Fruit fly (Drosophila melanogaster) whole organism, embryonic: ENCODE measurements around the gene CG42535.

Experiments
- CG10431 ChIP-seq: fragments of 200-800 bp; sonication (Bioruptor generic); optimal IDR thresholded peaks from 3 replicates; lab custom pipeline; 2018; ENCODE audit warnings: missing biosample characterization, mild to moderate bottlenecking, missing genetic modification characterization
- CG10462 ChIP-seq: fragments of 200-800 bp; sonication (Bioruptor generic); optimal IDR thresholded peaks from 2 replicates; lab custom pipeline; 2016; ENCODE audit warnings: missing biosample characterization, missing genetic modification characterization
- CG11085 ChIP-seq: fragments of 200-800 bp; sonication (Bioruptor generic); IDR thresholded peaks from 2 replicates; pipeline ENCODE4 v1.3.6; 2022; ENCODE audit warnings: missing biosample characterization, missing genetic modification characterization
- CG11696 ChIP-seq: fragments of 200-800 bp; sonication (Bioruptor generic); IDR thresholded peaks from 2 replicates; pipeline ENCODE4 v1.3.6; 2022; ENCODE audit warnings: missing biosample characterization, missing genetic modification characterization
- CG11723 ChIP-seq: fragments of 200-800 bp; sonication (Bioruptor generic); optimal IDR thresholded peaks from 2 replicates; lab custom pipeline; 2017; ENCODE audit warnings: missing biosample characterization, mild to moderate bottlenecking, missing genetic modification characterization
- CG12942 ChIP-seq: fragments of 200-800 bp; sonication (Bioruptor generic); optimal IDR thresholded peaks from 3 replicates; lab custom pipeline; 2016; ENCODE audit warnings: missing biosample characterization, missing genetic modification characterization
- CG13123 ChIP-seq: fragments of 200-800 bp; sonication (Bioruptor generic); optimal IDR thresholded peaks from 2 replicates; lab custom pipeline; 2016; ENCODE audit warnings: missing biosample characterization, missing genetic modification characterization
- CG14441 ChIP-seq: fragments of 200-800 bp; sonication (Bioruptor generic); IDR thresholded peaks from 2 replicates; pipeline ENCODE4 v1.3.6; 2022; ENCODE audit warnings: missing biosample characterization, missing genetic modification characterization
- CG15073 ChIP-seq: fragments of 200-800 bp; sonication (Bioruptor generic); optimal IDR thresholded peaks from 2 replicates; lab custom pipeline; 2016; ENCODE audit warnings: missing biosample characterization, missing genetic modification characterization
- CG1529 ChIP-seq: fragments of 200-800 bp; sonication (Bioruptor generic); optimal IDR thresholded peaks from 3 replicates; lab custom pipeline; 2018; ENCODE audit warnings: missing biosample characterization, missing genetic modification characterization
- CG17186 ChIP-seq: fragments of 200-800 bp; sonication (Bioruptor generic); optimal IDR thresholded peaks from 3 replicates; lab custom pipeline; 2017; ENCODE audit warnings: missing biosample characterization, missing genetic modification reagents, missing genetic modification characterization
- CG18476 ChIP-seq: fragments of 200-800 bp; sonication (Bioruptor generic); optimal IDR thresholded peaks from 2 replicates; lab custom pipeline; 2016; ENCODE audit warnings: missing biosample characterization, mild to moderate bottlenecking, missing genetic modification characterization
- CG2889 ChIP-seq: fragments of 200-800 bp; sonication (Bioruptor generic); IDR thresholded peaks from 3 replicates; pipeline ENCODE4 v1.3.6; 2022; ENCODE audit warnings: missing biosample characterization, missing genetic modification characterization
- CG30431 ChIP-seq: fragments of 200-800 bp; sonication (Bioruptor generic); optimal IDR thresholded peaks from 2 replicates; lab custom pipeline; 2017; ENCODE audit warnings: missing biosample characterization, missing genetic modification characterization
- CG4404 ChIP-seq: fragments of 200-800 bp; sonication (Bioruptor generic); IDR thresholded peaks from 2 replicates; pipeline ENCODE4 v1.3.6; 2022; ENCODE audit warnings: missing biosample characterization, missing genetic modification characterization
- CG6175 ChIP-seq: fragments of 200-800 bp; sonication (Bioruptor generic); IDR thresholded peaks from 3 replicates; pipeline ENCODE4 v1.3.6; 2022; ENCODE audit warnings: missing biosample characterization, missing genetic modification characterization
- CG6654 ChIP-seq: fragments of 200-800 bp; sonication (Bioruptor generic); optimal IDR thresholded peaks from 2 replicates; lab custom pipeline; 2017; ENCODE audit warnings: missing biosample characterization, mild to moderate bottlenecking, missing genetic modification characterization
- CG6765 ChIP-seq: fragments of 200-800 bp; sonication (Bioruptor generic); optimal IDR thresholded peaks from 3 replicates; lab custom pipeline; 2017; ENCODE audit warnings: missing biosample characterization, mild to moderate bottlenecking, missing genetic modification characterization
- CG8924 ChIP-seq: fragments of 200-800 bp; optimal IDR thresholded peaks from 3 replicates; lab custom pipeline; 2019; ENCODE audit warnings: missing biosample characterization, mild to moderate bottlenecking, missing genetic modification characterization, moderate library complexity
- D ChIP-seq, 2 experiments: fragments of 200-800 bp in 1 of 2; fragments of >200 bp in 1 of 2; sonication (Bioruptor generic) in 1 of 2; optimal IDR thresholded peaks; 2 replicates in 1 of 2; 3 replicates in 1 of 2; lab custom pipeline; 2017; ENCODE audit warnings: mild to moderate bottlenecking in 1 of 2, missing biosample characterization in 1 of 2, missing genetic modification characterization in 1 of 2, missing genetic modification reagents in 1 of 2
- Dbx ChIP-seq: fragments of 200-800 bp; sonication (Bioruptor generic); IDR thresholded peaks from 3 replicates; pipeline ENCODE4 v1.3.6; 2022; ENCODE audit warnings: missing biosample characterization, missing genetic modification characterization
- Deaf1 ChIP-seq: fragments of 200-800 bp; optimal IDR thresholded peaks from 3 replicates; lab custom pipeline; 2019; ENCODE audit warnings: missing biosample characterization, mild to moderate bottlenecking, missing genetic modification characterization, moderate library complexity
- HmgD ChIP-seq: fragments of 200-800 bp; sonication (Bioruptor generic); optimal IDR thresholded peaks from 3 replicates; lab custom pipeline; 2016; ENCODE audit warnings: missing biosample characterization, missing genetic modification characterization
- Jarid2 ChIP-seq: fragments of 200-800 bp; sonication (Bioruptor generic); optimal IDR thresholded peaks from 3 replicates; lab custom pipeline; 2017; ENCODE audit warnings: mild to moderate bottlenecking, missing biosample characterization, missing genetic modification reagents, missing genetic modification characterization
- MBD-R2 ChIP-seq: fragments of 200-800 bp; sonication (Bioruptor generic); IDR thresholded peaks from 2 replicates; pipeline ENCODE4 v1.3.6; 2022; ENCODE audit warnings: missing biosample characterization, missing genetic modification characterization
- Mes4 ChIP-seq: fragments of 200-800 bp; sonication (Bioruptor generic); optimal IDR thresholded peaks from 2 replicates; lab custom pipeline; 2016; ENCODE audit warnings: missing biosample characterization, missing genetic modification characterization
- Optix ChIP-seq: fragments of 200-800 bp; sonication (Bioruptor generic); IDR thresholded peaks from 3 replicates; pipeline ENCODE4 v1.3.6; 2022; ENCODE audit warnings: missing biosample characterization, missing genetic modification characterization
- Rx ChIP-seq: fragments of 200-800 bp; sonication (Bioruptor generic); IDR thresholded peaks from 2 replicates; pipeline ENCODE4 v1.3.6; 2022; ENCODE audit warnings: missing biosample characterization, missing genetic modification characterization
- Sin3A ChIP-seq: fragments of >200 bp; optimal IDR thresholded peaks from 2 replicates; lab custom pipeline; 2018
- aop ChIP-seq: fragments of 200-800 bp; sonication (Bioruptor generic); IDR thresholded peaks from 2 replicates; pipeline ENCODE4 v1.3.6; 2022; ENCODE audit warnings: missing biosample characterization, missing genetic modification characterization
- ap ChIP-seq: fragments of 200-800 bp; sonication (Bioruptor generic); IDR thresholded peaks from 2 replicates; pipeline ENCODE4 v1.3.6; 2022; ENCODE audit warnings: missing biosample characterization, missing genetic modification characterization
- ara ChIP-seq: fragments of 200-800 bp; sonication (Bioruptor generic); IDR thresholded peaks from 2 replicates; pipeline ENCODE4 v1.3.6; 2022; ENCODE audit warnings: missing biosample characterization, missing genetic modification characterization
- bowl ChIP-seq: fragments of 200-800 bp; sonication (Bioruptor generic); IDR thresholded peaks from 2 replicates; pipeline ENCODE4 v1.3.6; 2022; ENCODE audit warnings: missing biosample characterization, missing genetic modification characterization
- caup ChIP-seq: fragments of 200-800 bp; sonication (Bioruptor generic); optimal IDR thresholded peaks from 3 replicates; lab custom pipeline; 2017; ENCODE audit warnings: missing biosample characterization, mild to moderate bottlenecking, missing genetic modification characterization, moderate library complexity; ENCODE audit not compliant: severe bottlenecking
- corto ChIP-seq: fragments of 200-800 bp; sonication (Bioruptor generic); optimal IDR thresholded peaks from 2 replicates; lab custom pipeline; 2016; ENCODE audit warnings: missing biosample characterization, mild to moderate bottlenecking, missing genetic modification characterization, moderate library complexity
- crol ChIP-seq: fragments of 200-800 bp; sonication (Bioruptor generic); IDR thresholded peaks from 2 replicates; pipeline ENCODE4 v1.3.6; 2022; ENCODE audit warnings: missing biosample characterization, missing genetic modification characterization
- exex ChIP-seq: fragments of 200-800 bp; sonication (Bioruptor generic); optimal IDR thresholded peaks from 4 replicates; lab custom pipeline; 2018; ENCODE audit warnings: missing biosample characterization, mild to moderate bottlenecking, missing genetic modification characterization, moderate library complexity
- hbn ChIP-seq: fragments of 200-800 bp; sonication (Bioruptor generic); IDR thresholded peaks from 2 replicates; pipeline ENCODE4 v1.3.6; 2022; ENCODE audit warnings: missing biosample characterization, missing genetic modification characterization; ENCODE audit not compliant: partially characterized antibody
- ind ChIP-seq: fragments of 200-800 bp; sonication (Bioruptor generic); optimal IDR thresholded peaks from 3 replicates; lab custom pipeline; 2016; ENCODE audit warnings: missing biosample characterization, missing genetic modification characterization
- jumu ChIP-seq: fragments of 200-800 bp; sonication (Bioruptor generic); optimal IDR thresholded peaks from 3 replicates; lab custom pipeline; 2016; ENCODE audit warnings: missing biosample characterization, missing genetic modification characterization
- lola ChIP-seq, 3 experiments: fragments of >200 bp in 2 of 3; fragments of 200-800 bp in 1 of 3; sonication (Bioruptor generic) in 1 of 3; optimal IDR thresholded peaks; 2 replicates each; lab custom pipeline; 2017 to 2019; ENCODE audit warnings: missing biosample characterization in 3 of 3, missing genetic modification characterization in 3 of 3, mild to moderate bottlenecking in 1 of 3, moderate library complexity in 1 of 3
- nom ChIP-seq: fragments of 200-800 bp; sonication (Bioruptor generic); optimal IDR thresholded peaks from 2 replicates; lab custom pipeline; 2017; ENCODE audit warnings: missing biosample characterization, missing genetic modification characterization, mild to moderate bottlenecking, moderate library complexity, missing genetic modification reagents
- onecut ChIP-seq: fragments of 200-800 bp; sonication (Bioruptor generic); IDR thresholded peaks from 2 replicates; pipeline ENCODE4 v1.3.6; 2022; ENCODE audit warnings: missing biosample characterization, missing genetic modification characterization
- ro ChIP-seq: fragments of 200-800 bp; sonication (Bioruptor generic); IDR thresholded peaks from 2 replicates; pipeline ENCODE4 v1.3.6; 2022; ENCODE audit warnings: missing biosample characterization, missing genetic modification characterization
- sens-2 ChIP-seq: fragments of 200-800 bp; sonication (Bioruptor generic); IDR thresholded peaks from 2 replicates; pipeline ENCODE4 v1.3.6; 2022; ENCODE audit warnings: missing biosample characterization, missing genetic modification characterization
- sob ChIP-seq: fragments of 200-800 bp; sonication (Bioruptor generic); IDR thresholded peaks from 2 replicates; pipeline ENCODE4 v1.3.6; 2022; ENCODE audit warnings: missing biosample characterization, missing genetic modification characterization
- tna ChIP-seq: fragments of 200-800 bp; sonication (Bioruptor generic); IDR thresholded peaks from 2 replicates; pipeline ENCODE4 v1.3.6; 2022; ENCODE audit warnings: missing biosample characterization, missing genetic modification characterization; ENCODE audit not compliant: partially characterized antibody
- ttk ChIP-seq: fragments of 200-800 bp; sonication (Bioruptor generic); IDR thresholded peaks from 2 replicates; pipeline ENCODE4 v2.1.2; 2022; ENCODE audit warnings: missing biosample characterization, missing genetic modification characterization
- vfl ChIP-seq: fragments of 200-800 bp; sonication (Bioruptor generic); optimal IDR thresholded peaks from 2 replicates; lab custom pipeline; 2016; ENCODE audit warnings: missing biosample characterization, missing genetic modification characterization

CG42535 gene

DNA sequence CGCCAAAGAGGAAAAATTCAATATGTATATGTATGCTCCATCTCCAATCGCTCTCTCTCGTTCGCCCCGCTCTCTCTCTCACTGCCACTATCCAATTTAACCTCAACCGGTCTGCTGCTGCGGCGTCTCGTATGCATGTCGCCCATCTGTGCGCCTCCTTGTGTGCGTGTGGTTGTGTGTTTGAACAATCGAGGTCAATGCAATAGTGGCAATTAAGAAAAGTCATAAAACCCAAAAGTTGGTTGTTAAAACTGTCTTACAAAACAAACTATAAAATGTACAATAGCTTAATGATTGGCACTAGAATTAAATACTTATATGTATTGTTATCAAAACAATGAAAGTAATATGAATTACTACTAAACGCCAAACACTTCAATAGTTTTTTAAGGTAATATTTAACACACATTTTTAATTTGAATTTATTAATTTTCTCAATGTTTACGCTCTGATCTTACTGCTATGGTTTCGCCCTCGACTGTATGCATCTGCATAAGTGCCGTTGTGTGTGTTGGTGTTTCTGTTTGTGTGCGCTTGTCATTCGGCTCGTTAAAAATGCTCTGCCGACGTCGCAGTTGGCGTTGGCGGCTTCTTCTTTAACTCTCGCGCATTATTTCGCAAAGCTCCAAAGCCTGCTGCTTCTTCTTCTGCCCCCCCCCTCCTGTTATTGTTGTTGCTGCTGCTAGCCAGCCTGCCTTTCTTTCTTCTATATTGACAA, 34.9 kb upstream of the CG42535 start (continued):
- TF ChIP-seq CG15073 (GFP tag; lab: Kevin White, UChicago): peak; percentile 79
- TF ChIP-seq CG14441: peak; percentile 85
- TF ChIP-seq corto (GFP tag; lab: Kevin White, UChicago): peak; percentile 94
- TF ChIP-seq tna (GFP tag; lab: Robert Waterston, UW): no peak
- TF ChIP-seq CG10462 (GFP tag; lab: Kevin White, UChicago): peak; percentile 91
- TF ChIP-seq nom (GFP tag; lab: Kevin White, UChicago): peak; percentile 96
- peak; percentile 59 for TF ChIP-seq Rx
- TF ChIP-seq jumu (GFP tag; lab: Kevin White, UChicago): peak; percentile 91
- peak; percentile 78 for TF ChIP-seq bowl
- peak; percentile 82 for TF ChIP-seq CG6654 (GFP tag; lab: Kevin White, UChicago)
- TF ChIP-seq CG13123 (GFP tag; lab: Kevin White, UChicago): peak; percentile 92
- TF ChIP-seq CG30431 (GFP tag; lab: Kevin White, UChicago): peak; percentile 92
- TF ChIP-seq caup (GFP tag; lab: Kevin White, UChicago): peak; percentile 95
- TF ChIP-seq CG12942: peak; percentile 89
- TF ChIP-seq CG8924 (tag; lab: Kevin White, UChicago): peak; percentile 99
- TF ChIP-seq ttk: peak; percentile 93
- peak; percentile 94 for TF ChIP-seq CG10431 (GFP tag; lab: Kevin White, UChicago)
- peak; percentile 86 for TF ChIP-seq ap (GFP tag; lab: Robert Waterston, UW)
- peak; percentile 90 for TF ChIP-seq Jarid2 (GFP tag; lab: Kevin White, UChicago)
- TF ChIP-seq exex: peak; percentile 88
- peak in 1 of 3 experiments; percentile 99 for TF ChIP-seq lola (GFP tag; optimal IDR thresholded peaks at IDR 0.05; lab: Kevin White, UChicago)
- peak; percentile 87 for TF ChIP-seq Deaf1 (tag; lab: Kevin White, UChicago)
- TF ChIP-seq CG11085: no peak; the same call in none of the 2 replicates
- peak; percentile 15; the same call in 1 of the 2 replicates for TF ChIP-seq crol (GFP tag; lab: Robert Waterston, UW)
- no peak for TF ChIP-seq D (optimal IDR thresholded peaks at IDR 0.05; lab: Kevin White, UChicago)
- TF ChIP-seq D (GFP tag; optimal IDR thresholded peaks at IDR 0.05; lab: Kevin White, UChicago): peak; percentile 98
- TF ChIP-seq aop: peak; percentile 82
- peak; percentile 64 for TF ChIP-seq sens-2 (GFP tag; lab: Robert Waterston, UW)
- no peak for TF ChIP-seq hbn (GFP tag; lab: Robert Waterston, UW)
- TF ChIP-seq CG6765 (GFP tag; lab: Kevin White, UChicago): peak; percentile 96
- peak; percentile 90 for TF ChIP-seq CG4404 (GFP tag; lab: Robert Waterston, UW)
- peak; percentile 41; the same call in 1 of the 3 replicates for TF ChIP-seq Optix (GFP tag; lab: Robert Waterston, UW)
- no peak for TF ChIP-seq HmgD (GFP tag; lab: Kevin White, UChicago)
- TF ChIP-seq CG1529 (GFP tag; lab: Kevin White, UChicago): peak; percentile 97
- TF ChIP-seq CG18476 (GFP tag; lab: Kevin White, UChicago): peak; percentile 95
- TF ChIP-seq Dbx (GFP tag; lab: Robert Waterston, UW): peak; percentile 90
- TF ChIP-seq CG11696 (GFP tag; lab: Robert Waterston, UW): peak; percentile 98
- peak; percentile 84 for TF ChIP-seq CG2889 (GFP tag; lab: Robert Waterston, UW)
- peak; percentile 92 for TF ChIP-seq ind (GFP tag; lab: Kevin White, UChicago)
- peak; percentile 89 for TF ChIP-seq onecut (GFP tag; lab: Robert Waterston, UW)
- TF ChIP-seq MBD-R2 (GFP tag; lab: Robert Waterston, UW): peak; percentile 66; the same call in 1 of the 2 replicates
- peak; percentile 85; the same call in 1 of the 2 replicates for TF ChIP-seq sob
- TF ChIP-seq ro: peak; percentile 83
- TF ChIP-seq Sin3A (lab: Kevin White, UChicago): no peak
- peak; percentile 97 for TF ChIP-seq CG11723 (GFP tag; lab: Kevin White, UChicago)
- peak; percentile 84 for TF ChIP-seq Mes4 (GFP tag; lab: Kevin White, UChicago)
- TF ChIP-seq CG6175 (GFP tag; lab: Robert Waterston, UW): peak; percentile 77; the same call in 2 of the 3 replicates
- peak; percentile 90 for TF ChIP-seq ara (GFP tag; lab: Robert Waterston, UW)
- peak; percentile 83 for TF ChIP-seq vfl (GFP tag; lab: Kevin White, UChicago)
- TF ChIP-seq CG17186: peak; percentile 89
